Worm (Caenorhabditis elegans) whole organism, young adult: ENCODE data around the gene set-19.

ENCODE experiments used
- B0019.2 ChIP-seq: fragments of 200-800 bp; sonication (Bioruptor generic); conservative IDR thresholded peaks from 2 replicates; pipeline ENCODE4 v1.3.6; 2022; ENCODE audit warnings: missing genetic modification reagents, missing genetic modification characterization, missing compliant biosample characterization
- C17E4.6 ChIP-seq: fragments of 200-800 bp; sonication (Bioruptor generic); IDR thresholded peaks from 2 replicates; pipeline ENCODE4 v1.3.6; 2022; ENCODE audit warnings: missing genetic modification reagents, missing genetic modification characterization, missing compliant biosample characterization
- F23B12.7 ChIP-seq: sonication (generic microtip); optimal IDR thresholded peaks from 2 replicates; lab custom pipeline; 2017; ENCODE audit warnings: missing genetic modification characterization, mild to moderate bottlenecking, missing compliant biosample characterization, antibody characterized with exemption, moderate library complexity; ENCODE audit not compliant: insufficient read depth
- F52B5.7 ChIP-seq: sonication (generic microtip); optimal IDR thresholded peaks from 2 replicates; lab custom pipeline; 2016; ENCODE audit warnings: mild to moderate bottlenecking, missing genetic modification characterization, missing compliant biosample characterization
- F55B11.4 ChIP-seq: sonication (generic microtip); optimal IDR thresholded peaks from 2 replicates; lab custom pipeline; 2016; ENCODE audit warnings: missing compliant biosample characterization, missing genetic modification characterization, borderline replicate concordance; ENCODE audit not compliant: insufficient read depth
- K11D2.4 ChIP-seq: fragments of 200-800 bp; sonication (Bioruptor generic); IDR thresholded peaks from 2 replicates; pipeline ENCODE4 v1.3.6; 2022; ENCODE audit warnings: missing genetic modification reagents, missing genetic modification characterization, missing compliant biosample characterization
- T26A5.8 ChIP-seq: sonication (generic microtip); optimal IDR thresholded peaks from 2 replicates; lab custom pipeline; 2016; ENCODE audit warnings: missing genetic modification characterization, missing compliant biosample characterization
- Y53F4B.3 ChIP-seq: fragments of 200-800 bp; sonication (Bioruptor generic); IDR thresholded peaks from 2 replicates; pipeline ENCODE4 v1.3.6; 2022; ENCODE audit warnings: missing genetic modification reagents, missing genetic modification characterization, missing compliant biosample characterization
- Y53G8AR.9 ChIP-seq: fragments of 200-800 bp; sonication (Bioruptor generic); conservative IDR thresholded peaks from 2 replicates; pipeline ENCODE4 v1.3.6; 2022; ENCODE audit warnings: missing genetic modification reagents, missing genetic modification characterization, missing compliant biosample characterization
- Y67H2A.10 ChIP-seq: fragments of 200-800 bp; sonication (Bioruptor generic); conservative IDR thresholded peaks from 2 replicates; pipeline ENCODE4 v1.3.6; 2022; ENCODE audit warnings: missing genetic modification reagents, missing genetic modification characterization, missing compliant biosample characterization
- Y95B8A.8 ChIP-seq: fragments of 200-800 bp; sonication (Bioruptor generic); IDR thresholded peaks from 2 replicates; pipeline ENCODE4 v1.3.6; 2022; ENCODE audit warnings: missing genetic modification reagents, missing genetic modification characterization, missing compliant biosample characterization
- akir-1 ChIP-seq: fragments of 200-800 bp; sonication (Bioruptor generic); optimal IDR thresholded peaks from 2 replicates; lab custom pipeline; 2018; ENCODE audit warnings: mild to moderate bottlenecking, missing genetic modification characterization, moderate library complexity, missing compliant biosample characterization
- ama-1 ChIP-seq, 3 experiments: fragments of 150-350 bp in 1 of 3; sonication (generic microtip) in 2 of 3; optimal IDR thresholded peaks; 2 replicates each; lab custom pipeline; 2014 to 2018; ENCODE audit warnings: missing biosample characterization in 2 of 3, missing genetic modification characterization in 2 of 3, missing genetic modification reagents in 2 of 3
- aptf-2 ChIP-seq: fragments of 200-800 bp; sonication (Bioruptor generic); conservative IDR thresholded peaks from 2 replicates; pipeline ENCODE4 v1.3.6; 2022; ENCODE audit warnings: missing genetic modification reagents, missing genetic modification characterization, missing compliant biosample characterization
- aptf-3 ChIP-seq: fragments of 200-800 bp; sonication (Bioruptor generic); IDR thresholded peaks from 2 replicates; pipeline ENCODE4 v1.3.6; 2022; ENCODE audit warnings: missing genetic modification characterization, missing compliant biosample characterization
- attf-3 ChIP-seq: fragments of 200-800 bp; sonication (Bioruptor generic); conservative IDR thresholded peaks from 2 replicates; pipeline ENCODE4 v1.3.6; 2022; ENCODE audit warnings: missing genetic modification reagents, missing genetic modification characterization, missing compliant biosample characterization
- attf-5 ChIP-seq: fragments of 200-800 bp; sonication (Bioruptor generic); optimal IDR thresholded peaks from 2 replicates; lab custom pipeline; 2018; ENCODE audit warnings: mild to moderate bottlenecking, missing genetic modification characterization, missing compliant biosample characterization
- cebp-1 ChIP-seq, 2 experiments: fragments of 200-800 bp in 1 of 2; sonication (Bioruptor generic) in 1 of 2; sonication (generic microtip) in 1 of 2; IDR thresholded peaks in 1 of 2; optimal IDR thresholded peaks in 1 of 2; 2 replicates each; pipeline versions ENCODE4 v1.3.6 to Lab custom; 2017 to 2022; ENCODE audit warnings: missing compliant biosample characterization in 2 of 2, missing genetic modification characterization in 2 of 2, mild to moderate bottlenecking in 1 of 2, missing genetic modification reagents in 1 of 2, moderate library complexity in 1 of 2
- ceh-58 ChIP-seq: fragments of 200-800 bp; sonication (Bioruptor generic); IDR thresholded peaks from 2 replicates; pipeline ENCODE4 v1.3.6; 2022; ENCODE audit warnings: missing genetic modification characterization, missing compliant biosample characterization
- die-1 ChIP-seq: sonication (generic microtip); optimal IDR thresholded peaks from 2 replicates; lab custom pipeline; 2016; ENCODE audit warnings: missing genotype, mild to moderate bottlenecking, missing genetic modification characterization, missing compliant biosample characterization
- dpl-1 ChIP-seq: fragments of 150-350 bp; optimal IDR thresholded peaks from 2 replicates; lab custom pipeline; 2014; ENCODE audit warnings: missing biosample characterization, missing genetic modification reagents, missing genetic modification characterization
- gei-17 ChIP-seq: fragments of 200-800 bp; sonication (Bioruptor generic); optimal IDR thresholded peaks from 2 replicates; lab custom pipeline; 2018; ENCODE audit warnings: mild to moderate bottlenecking, missing genetic modification characterization, missing compliant biosample characterization
- hmg-1.2 ChIP-seq: fragments of 200-800 bp; sonication (Bioruptor generic); IDR thresholded peaks from 2 replicates; pipeline ENCODE4 v1.3.6; 2022; ENCODE audit warnings: missing genetic modification reagents, missing genetic modification characterization, missing compliant biosample characterization
- let-607 ChIP-seq, 2 experiments: fragments of 200-800 bp in 1 of 2; sonication (Bioruptor generic) in 1 of 2; sonication (generic microtip) in 1 of 2; optimal IDR thresholded peaks; 2 replicates each; lab custom pipeline; 2016 to 2018; ENCODE audit warnings: mild to moderate bottlenecking in 2 of 2, missing compliant biosample characterization in 2 of 2, missing genetic modification characterization in 2 of 2, moderate library complexity in 2 of 2, missing genotype in 1 of 2
- lin-26 ChIP-seq: fragments of 200-800 bp; sonication (Bioruptor generic); IDR thresholded peaks from 2 replicates; pipeline ENCODE4 v1.3.6; 2022; ENCODE audit warnings: missing genetic modification reagents, missing genetic modification characterization, missing compliant biosample characterization
- lin-54 ChIP-seq: fragments of 200-800 bp; sonication (Bioruptor generic); optimal IDR thresholded peaks from 2 replicates; lab custom pipeline; 2018; ENCODE audit warnings: mild to moderate bottlenecking, missing genetic modification characterization, missing compliant biosample characterization
- madf-10 ChIP-seq: sonication (generic microtip); optimal IDR thresholded peaks from 2 replicates; lab custom pipeline; 2016; ENCODE audit warnings: mild to moderate bottlenecking, missing genetic modification characterization, missing compliant biosample characterization
- madf-6 ChIP-seq: fragments of 200-800 bp; sonication (Bioruptor generic); IDR thresholded peaks from 2 replicates; pipeline ENCODE4 v1.3.6; 2022; ENCODE audit warnings: missing genetic modification reagents, missing genetic modification characterization, missing compliant biosample characterization
- mel-28 ChIP-seq: sonication (generic microtip); optimal IDR thresholded peaks from 2 replicates; lab custom pipeline; 2016; ENCODE audit warnings: borderline replicate concordance, mild to moderate bottlenecking, missing genetic modification characterization, missing compliant biosample characterization
- nfyb-1 ChIP-seq: fragments of 200-800 bp; sonication (Bioruptor generic); IDR thresholded peaks from 2 replicates; pipeline ENCODE4 v1.3.6; 2022; ENCODE audit warnings: missing genetic modification reagents, missing genetic modification characterization, missing compliant biosample characterization
- nhr-120 ChIP-seq: fragments of 200-800 bp; sonication (Bioruptor generic); IDR thresholded peaks from 2 replicates; pipeline ENCODE4 v1.3.6; 2022; ENCODE audit warnings: missing genetic modification characterization, missing compliant biosample characterization
- nhr-179 ChIP-seq: sonication (generic microtip); optimal IDR thresholded peaks from 2 replicates; lab custom pipeline; 2016; ENCODE audit warnings: mild to moderate bottlenecking, missing genetic modification characterization, missing compliant biosample characterization
- nhr-27 ChIP-seq: fragments of 200-800 bp; sonication (Bioruptor generic); optimal IDR thresholded peaks from 2 replicates; lab custom pipeline; 2018; ENCODE audit warnings: mild to moderate bottlenecking, missing genetic modification characterization, moderate library complexity, missing compliant biosample characterization
- nhr-80 ChIP-seq: sonication (generic microtip); optimal IDR thresholded peaks from 2 replicates; lab custom pipeline; 2016; ENCODE audit warnings: missing genetic modification characterization, missing compliant biosample characterization
- rcor-1 ChIP-seq: fragments of 200-800 bp; sonication (Bioruptor generic); IDR thresholded peaks from 2 replicates; pipeline ENCODE4 v1.3.6; 2022; ENCODE audit warnings: missing genetic modification reagents, missing genetic modification characterization, missing compliant biosample characterization
- rec-8 ChIP-seq, 2 experiments: sonication (generic microtip); optimal IDR thresholded peaks; 2 replicates each; lab custom pipeline; 2016; ENCODE audit warnings: mild to moderate bottlenecking in 2 of 2, missing genetic modification characterization in 2 of 2, missing genetic modification reagents in 2 of 2, missing genotype in 2 of 2, missing biosample characterization in 1 of 2, missing compliant biosample characterization in 1 of 2, moderate library complexity in 1 of 2
- snpc-3.4 ChIP-seq: sonication (generic microtip); optimal IDR thresholded peaks from 2 replicates; lab custom pipeline; 2017; ENCODE audit warnings: missing genetic modification characterization, mild to moderate bottlenecking, missing compliant biosample characterization, antibody characterized with exemption, moderate library complexity, missing genotype, missing genetic modification reagents
- somi-1 ChIP-seq: fragments of 200-800 bp; sonication (Bioruptor generic); optimal IDR thresholded peaks from 2 replicates; lab custom pipeline; 2018; ENCODE audit warnings: mild to moderate bottlenecking, missing genetic modification characterization, missing compliant biosample characterization
- sptf-2 ChIP-seq: fragments of 200-800 bp; sonication (Bioruptor generic); optimal IDR thresholded peaks from 2 replicates; lab custom pipeline; 2018; ENCODE audit warnings: mild to moderate bottlenecking, missing genetic modification characterization, missing compliant biosample characterization
- tbx-9 ChIP-seq: sonication (generic microtip); optimal IDR thresholded peaks from 2 replicates; lab custom pipeline; 2016; ENCODE audit warnings: borderline replicate concordance, missing genetic modification characterization, inconsistent platforms, missing compliant biosample characterization
- unc-130 ChIP-seq: sonication (generic microtip); optimal IDR thresholded peaks from 2 replicates; lab custom pipeline; 2016; ENCODE audit warnings: missing genetic modification reagents, missing genetic modification characterization, missing compliant biosample characterization
- xnd-1 ChIP-seq: sonication (generic microtip); optimal IDR thresholded peaks from 2 replicates; lab custom pipeline; 2016; ENCODE audit warnings: missing genotype, missing genetic modification reagents, missing genetic modification characterization, missing compliant biosample characterization
- ztf-18 ChIP-seq: sonication (generic microtip); optimal IDR thresholded peaks from 2 replicates; lab custom pipeline; 2016; ENCODE audit warnings: missing genotype, mild to moderate bottlenecking, missing genetic modification characterization, missing compliant biosample characterization
- ztf-25 ChIP-seq: fragments of 200-800 bp; sonication (Bioruptor generic); IDR thresholded peaks from 2 replicates; pipeline ENCODE4 v1.3.6; 2022; ENCODE audit warnings: missing genetic modification reagents, missing genetic modification characterization, missing compliant biosample characterization
- ztf-26 ChIP-seq: sonication (generic microtip); optimal IDR thresholded peaks from 2 replicates; lab custom pipeline; 2017; ENCODE audit warnings: missing genetic modification characterization, missing compliant biosample characterization

Gene set-19

DNA sequence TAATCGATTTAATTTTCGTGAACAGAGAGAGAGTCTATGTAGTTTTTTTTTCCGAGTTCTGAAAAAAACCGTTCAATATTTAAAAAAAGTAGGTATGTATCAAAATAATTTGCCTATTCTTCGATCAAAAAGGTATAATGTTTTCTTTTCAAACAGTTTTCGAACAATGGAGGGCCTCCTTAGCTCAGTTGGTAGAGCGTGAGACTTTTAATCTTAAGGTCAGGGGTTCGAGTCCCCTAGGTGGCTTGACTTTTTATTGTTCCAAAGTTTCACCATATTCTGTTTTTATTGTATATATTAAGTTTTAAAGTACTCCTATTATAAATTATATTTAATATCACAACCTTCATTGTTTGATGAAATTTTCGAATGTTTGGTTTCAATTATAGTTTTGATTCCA lies 33.5 kb upstream of the set-19 start (continued):
- TF ChIP-seq lin-54 (GFP tag; lab: Kevin White, UChicago) (peak; percentile 44), B0019.2 (GFP tag; lab: Robert Waterston, UW) (no peak), madf-10 (peak; percentile 66), attf-5 (GFP tag; lab: Kevin White, UChicago) (peak; percentile 68), nhr-27 (tag; lab: Kevin White, UChicago) (peak; percentile 36), rcor-1 (GFP tag; lab: Robert Waterston, UW) (peak; percentile 63), T26A5.8 (peak; percentile 65), Y53G8AR.9 (GFP tag; lab: Robert Waterston, UW) (0 out of 2 replicates have a peak, but pooled peaks have one; percentile 41), sptf-2 (GFP tag; lab: Kevin White, UChicago) (peak; percentile 93), ztf-18 (tag; lab: Kevin White, UChicago) (peak; percentile 80), die-1 (tag; lab: Kevin White, UChicago) (peak; percentile 95), ztf-25 (GFP tag; lab: Robert Waterston, UW) (peak; percentile 92), F55B11.4 (tag; lab: Kevin White, UChicago) (no peak)

ce11 chrX:5710637-5711036 lies 30.6 kb upstream of the set-19 start, which contains the start of gene cat-1:
Gene cat-1, minus strand, starts transcription at chrX:5710737.
- TF ChIP-seq ceh-58 (GFP tag; lab: Robert Waterston, UW) = no peak
- no peak for TF ChIP-seq dpl-1 (GFP tag; lab: Kevin White, UChicago)
- TF ChIP-seq aptf-2 = no peak
- no peak for TF ChIP-seq snpc-3.4 (tag; lab: Kevin White, UChicago)
- TF ChIP-seq F52B5.7 (tag; lab: Kevin White, UChicago) = no peak
- no peak for TF ChIP-seq xnd-1
- no peak for TF ChIP-seq aptf-3 (GFP tag; lab: Robert Waterston, UW)
- TF ChIP-seq Y95B8A.8 (GFP tag; lab: Robert Waterston, UW) = no peak
- TF ChIP-seq tbx-9 (tag; lab: Kevin White, UChicago) = no peak
- TF ChIP-seq Y53G8AR.9 (GFP tag; lab: Robert Waterston, UW) = no peak
- TF ChIP-seq madf-10 = no peak
- no peak for TF ChIP-seq nhr-120 (GFP tag; lab: Robert Waterston, UW)
- TF ChIP-seq nhr-179 (tag; lab: Kevin White, UChicago) = no peak
- no peak for TF ChIP-seq gei-17
- no peak for TF ChIP-seq nhr-80
- no peak for TF ChIP-seq ama-1 (optimal IDR thresholded peaks at IDR 0.05; lab: Kevin White, UChicago)
- TF ChIP-seq ama-1 (GFP tag; optimal IDR thresholded peaks at IDR 0.05; lab: Kevin White, UChicago) = no peak
- TF ChIP-seq ztf-26 = no peak
- no peak for TF ChIP-seq lin-26
- no peak for TF ChIP-seq rec-8 (tag; optimal IDR thresholded peaks at IDR 0.05; lab: Kevin White, UChicago)
- no peak for TF ChIP-seq attf-3 (GFP tag; lab: Robert Waterston, UW)

- TF ChIP-seq Y67H2A.10 (GFP tag; lab: Robert Waterston, UW) = no peak
- TF ChIP-seq akir-1 (GFP tag; lab: Kevin White, UChicago) = no peak
- no peak for TF ChIP-seq snpc-3.4 (tag; lab: Kevin White, UChicago)
- TF ChIP-seq K11D2.4 (GFP tag; lab: Robert Waterston, UW) = no peak
- TF ChIP-seq Y53F4B.3 (GFP tag; lab: Robert Waterston, UW) = no peak
- no peak for TF ChIP-seq somi-1 (GFP tag; lab: Kevin White, UChicago)
- no peak for TF ChIP-seq unc-130 (GFP tag; lab: Kevin White, UChicago)
- TF ChIP-seq aptf-2 = no peak
- TF ChIP-seq Y53G8AR.9 (GFP tag; lab: Robert Waterston, UW) = no peak
- no peak for TF ChIP-seq tbx-9 (tag; lab: Kevin White, UChicago)
- no peak for TF ChIP-seq cebp-1 (GFP tag; IDR thresholded peaks at IDR 0.05; lab: Robert Waterston, UW)
- TF ChIP-seq cebp-1 (tag; optimal IDR thresholded peaks at IDR 0.05; lab: Kevin White, UChicago) = no peak
- no peak for TF ChIP-seq F23B12.7
- TF ChIP-seq madf-6 (GFP tag; lab: Robert Waterston, UW) = peak; percentile 47
- peak in 1 of 2 experiments; percentile 1 for TF ChIP-seq let-607 (tag; optimal IDR thresholded peaks at IDR 0.05; lab: Kevin White, UChicago)
- peak; percentile 64 for TF ChIP-seq hmg-1.2 (GFP tag; lab: Robert Waterston, UW)
- TF ChIP-seq nfyb-1 = 0 out of 2 replicates have a peak, but pooled peaks have one; percentile 20
- TF ChIP-seq C17E4.6 (GFP tag; lab: Robert Waterston, UW) = no peak
- no peak for TF ChIP-seq Y95B8A.8 (GFP tag; lab: Robert Waterston, UW)
- TF ChIP-seq mel-28 (tag; lab: Kevin White, UChicago) = no peak
Measured at ce11 chrX:5709205-5709604, 29.2 kb upstream of the set-19 start.
